Fruit fly (Drosophila melanogaster): ENCODE results near the gene vrs.
A peak's percentile ranks its signal among the peaks of the same experiment; 100 is the strongest.

vrs gene

DNA sequence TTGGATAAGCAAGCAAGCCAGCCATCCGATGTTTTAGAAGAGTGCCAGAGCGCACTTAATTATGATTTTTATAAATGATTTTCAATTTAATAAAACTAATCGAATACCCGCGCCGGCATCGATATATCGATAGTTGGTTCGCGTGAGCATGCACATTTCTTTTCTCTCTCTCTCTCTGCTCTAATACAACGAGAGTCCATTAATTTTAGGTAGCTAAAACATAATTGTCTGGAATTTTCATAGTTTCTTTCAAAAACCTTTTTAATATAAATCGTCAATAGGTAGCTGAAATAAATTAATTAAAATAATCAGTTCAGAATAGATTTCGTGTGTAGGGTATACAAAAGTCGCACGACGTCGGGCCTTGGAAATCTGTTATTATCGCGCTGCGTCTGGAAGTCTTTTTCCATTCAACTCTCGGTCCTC, 1.4 kb downstream of the vrs start, which contains the start of gene CG18549 (continued):
- TF ChIP-seq CG15269 (tag; optimal IDR thresholded peaks at IDR 0.05): peak; percentile 100
- TF ChIP-seq Gug (GFP tag; IDR thresholded peaks at IDR 0.05): peak; percentile 99
- TF ChIP-seq Sox102F (GFP tag; optimal IDR thresholded peaks at IDR 0.05): peak; percentile 100
- peak; percentile 98 for TF ChIP-seq ash1 (GFP tag; optimal IDR thresholded peaks at IDR 0.05)
- TF ChIP-seq sens (GFP tag): peak; percentile 100
- TF ChIP-seq zfh2 (GFP tag; optimal IDR thresholded peaks at IDR 0.05): peak; percentile 98
- peak; percentile 99 for TF ChIP-seq Atf-2 (GFP tag; optimal IDR thresholded peaks at IDR 0.05)
- TF ChIP-seq jing (GFP tag; optimal IDR thresholded peaks at IDR 0.05): peak; percentile 99
- TF ChIP-seq CG11398 (GFP tag; optimal IDR thresholded peaks at IDR 0.05): peak; percentile 99
- TF ChIP-seq Nf-YA (GFP tag; IDR thresholded peaks at IDR 0.05): peak; percentile 100
- TF ChIP-seq CG7839 (tag; optimal IDR thresholded peaks at IDR 0.05): peak; percentile 100
- TF ChIP-seq abd-A (tag; optimal IDR thresholded peaks at IDR 0.05): peak; percentile 99
- peak; percentile 99 for TF ChIP-seq CG17612 (GFP tag; IDR thresholded peaks at IDR 0.05)
- peak; percentile 98 for TF ChIP-seq ac (GFP tag; optimal IDR thresholded peaks at IDR 0.05)
- TF ChIP-seq pb (GFP tag; optimal IDR thresholded peaks at IDR 0.05): peak; percentile 98
- TF ChIP-seq crc (GFP tag; optimal IDR thresholded peaks at IDR 0.05): peak; percentile 98
- peak; percentile 99 to 100 for TF ChIP-seq dpn (GFP tag; optimal IDR thresholded peaks at IDR 0.05)
- peak; percentile 99 for TF ChIP-seq CG1647 (GFP tag; optimal IDR thresholded peaks at IDR 0.05)
- TF ChIP-seq CG5180 (GFP tag; optimal IDR thresholded peaks at IDR 0.05): peak; percentile 95
- TF ChIP-seq gro (GFP tag; optimal IDR thresholded peaks at IDR 0.05): peak; percentile 99
- peak; percentile 99 for TF ChIP-seq toy (GFP tag; IDR thresholded peaks at IDR 0.05)
- peak; percentile 100 for TF ChIP-seq Sox100B (GFP tag; optimal IDR thresholded peaks at IDR 0.05)
- peak; percentile 97 for TF ChIP-seq her (GFP tag; optimal IDR thresholded peaks at IDR 0.05)
- TF ChIP-seq sqz (GFP tag; optimal IDR thresholded peaks at IDR 0.05): peak; percentile 100
- no peak for TF ChIP-seq hkb (optimal IDR thresholded peaks at IDR 0.05)
- TF ChIP-seq hkb (GFP tag; IDR thresholded peaks at IDR 0.05): peak; percentile 100
- TF ChIP-seq Nf-YB (GFP tag; optimal IDR thresholded peaks at IDR 0.05): peak; percentile 93
- TF ChIP-seq ci (GFP tag; IDR thresholded peaks at IDR 0.05): peak; percentile 100
- TF ChIP-seq Deaf1 (tag; optimal IDR thresholded peaks at IDR 0.05): peak; percentile 93
- peak; percentile 71 for TF ChIP-seq ato (GFP tag; IDR thresholded peaks at IDR 0.05; ENCODE audit: partially characterized antibody)
- peak; percentile 72; the same call in 2 of the 3 replicates for TF ChIP-seq hb (GFP tag; IDR thresholded peaks at IDR 0.05; ENCODE audit: partially characterized antibody)
- TF ChIP-seq CG18262 (tag; optimal IDR thresholded peaks at IDR 0.05): peak; percentile 100
- TF ChIP-seq Meics (GFP tag; optimal IDR thresholded peaks at IDR 0.05): peak; percentile 100
- no peak for TF ChIP-seq hth (optimal IDR thresholded peaks at IDR 0.05)
- TF ChIP-seq TFAM (GFP tag; optimal IDR thresholded peaks at IDR 0.05): peak; percentile 96
- TF ChIP-seq CG34224 (GFP tag; IDR thresholded peaks at IDR 0.05; ENCODE audit: partially characterized antibody): peak; percentile 89
- TF ChIP-seq CG8765 (GFP tag; IDR thresholded peaks at IDR 0.05): peak; percentile 98
- TF ChIP-seq Ravus (GFP tag; IDR thresholded peaks at IDR 0.05): peak; percentile 99
- TF ChIP-seq CG2116 (GFP tag; optimal IDR thresholded peaks at IDR 0.05): peak; percentile 94
- TF ChIP-seq trh (GFP tag; optimal IDR thresholded peaks at IDR 0.05): peak; percentile 99
- TF ChIP-seq C15 (GFP tag; IDR thresholded peaks at IDR 0.05): peak; percentile 99
- peak; percentile 99 for TF ChIP-seq Atf3 (GFP tag; optimal IDR thresholded peaks at IDR 0.05)
- TF ChIP-seq CG9797 (GFP tag; optimal IDR thresholded peaks at IDR 0.05): peak; percentile 80
- peak; percentile 97 for TF ChIP-seq emc (GFP tag; optimal IDR thresholded peaks at IDR 0.05)
- TF ChIP-seq tup (GFP tag; optimal IDR thresholded peaks at IDR 0.05): peak; percentile 99
- TF ChIP-seq CTCF (GFP tag; optimal IDR thresholded peaks at IDR 0.05): peak; percentile 81
- peak; percentile 99 for TF ChIP-seq Side (GFP tag; optimal IDR thresholded peaks at IDR 0.05)
- TF ChIP-seq gce (GFP tag; IDR thresholded peaks at IDR 0.05): peak; percentile 100
- TF ChIP-seq Stat92E (GFP tag; optimal IDR thresholded peaks at IDR 0.05): peak in 1 of 3 experiments; percentile 100
- peak; percentile 100 for TF ChIP-seq bcd (GFP tag; optimal IDR thresholded peaks at IDR 0.05)
- TF ChIP-seq Drgx (GFP tag; IDR thresholded peaks at IDR 0.05): peak; percentile 100
- peak; percentile 99 for TF ChIP-seq klu (GFP tag; IDR thresholded peaks at IDR 0.05)
